Worm (Caenorhabditis elegans) whole organism, early embryonic: ENCODE data around the gene Y42H9AR.1.

Experiments used
- B0310.2 ChIP-seq: sonication (generic microtip); optimal IDR thresholded peaks from 2 replicates; lab custom pipeline; 2016; ENCODE audit warnings: mild to moderate bottlenecking, missing genetic modification characterization, missing compliant biosample characterization
- F13C5.2 ChIP-seq: sonication (generic microtip); optimal IDR thresholded peaks from 2 replicates; lab custom pipeline; 2017; ENCODE audit warnings: mild to moderate bottlenecking, missing genetic modification characterization, inconsistent platforms, missing compliant biosample characterization
- aly-1 ChIP-seq: sonication (generic microtip); optimal IDR thresholded peaks from 2 replicates; lab custom pipeline; 2016; ENCODE audit warnings: missing genetic modification characterization, missing compliant biosample characterization
- ama-1 ChIP-seq: fragments of 150-350 bp; optimal IDR thresholded peaks from 2 replicates; lab custom pipeline; 2014
- ceh-13 ChIP-seq: fragments of 200-800 bp; sonication (Bioruptor generic); optimal IDR thresholded peaks from 2 replicates; lab custom pipeline; 2018; ENCODE audit warnings: mild to moderate bottlenecking, missing genetic modification characterization, missing compliant biosample characterization
- ceh-36 ChIP-seq: sonication (generic microtip); optimal IDR thresholded peaks from 2 replicates; lab custom pipeline; 2016; ENCODE audit warnings: missing genetic modification characterization, inconsistent platforms, missing compliant biosample characterization
- ets-7 ChIP-seq: sonication (generic microtip); optimal IDR thresholded peaks from 2 replicates; lab custom pipeline; 2016; ENCODE audit warnings: missing genotype, missing genetic modification characterization, missing compliant biosample characterization
- flt-1 ChIP-seq: fragments of 200-800 bp; sonication (Bioruptor generic); IDR thresholded peaks from 2 replicates; pipeline ENCODE4 v1.3.6; 2022; ENCODE audit warnings: missing genetic modification characterization, missing compliant biosample characterization
- hmbx-1 ChIP-seq: sonication (generic microtip); optimal IDR thresholded peaks from 2 replicates; lab custom pipeline; 2016; ENCODE audit warnings: mild to moderate bottlenecking, missing genetic modification characterization, missing compliant biosample characterization
- hmg-4 ChIP-seq: fragments of 200-800 bp; sonication (Bioruptor generic); optimal IDR thresholded peaks from 2 replicates; lab custom pipeline; 2018; ENCODE audit warnings: mild to moderate bottlenecking, missing genetic modification characterization, missing compliant biosample characterization
- hnd-1 ChIP-seq: sonication (generic microtip); optimal IDR thresholded peaks from 2 replicates; lab custom pipeline; 2016; ENCODE audit warnings: missing genetic modification characterization, missing compliant biosample characterization
- pes-1 ChIP-seq: fragments of 200-800 bp; sonication (Bioruptor generic); IDR thresholded peaks from 2 replicates; pipeline ENCODE4 v1.3.6; 2022; ENCODE audit warnings: missing genetic modification reagents, missing genetic modification characterization, missing compliant biosample characterization
- scrt-1 ChIP-seq: fragments of 200-800 bp; sonication (Bioruptor generic); IDR thresholded peaks from 2 replicates; pipeline ENCODE4 v1.3.6; 2022; ENCODE audit warnings: missing genetic modification characterization, missing compliant biosample characterization
- sea-1 ChIP-seq: fragments of 200-800 bp; sonication (Bioruptor generic); conservative IDR thresholded peaks from 2 replicates; pipeline ENCODE4 v1.3.6; 2022; ENCODE audit warnings: missing genetic modification characterization, missing compliant biosample characterization
- tbx-11 ChIP-seq: fragments of 200-800 bp; sonication (Bioruptor generic); IDR thresholded peaks from 2 replicates; pipeline ENCODE4 v1.3.6; 2022; ENCODE audit warnings: missing genetic modification characterization, missing compliant biosample characterization
- tbx-37 ChIP-seq: fragments of 200-800 bp; sonication (Bioruptor generic); conservative IDR thresholded peaks from 2 replicates; pipeline ENCODE4 v1.3.6; 2022; ENCODE audit warnings: missing genetic modification reagents, missing genetic modification characterization, missing compliant biosample characterization
- tra-4 ChIP-seq: sonication (generic microtip); optimal IDR thresholded peaks from 2 replicates; lab custom pipeline; 2017; ENCODE audit warnings: missing genetic modification characterization, missing compliant biosample characterization

Y42H9AR.1 gene

DNA sequence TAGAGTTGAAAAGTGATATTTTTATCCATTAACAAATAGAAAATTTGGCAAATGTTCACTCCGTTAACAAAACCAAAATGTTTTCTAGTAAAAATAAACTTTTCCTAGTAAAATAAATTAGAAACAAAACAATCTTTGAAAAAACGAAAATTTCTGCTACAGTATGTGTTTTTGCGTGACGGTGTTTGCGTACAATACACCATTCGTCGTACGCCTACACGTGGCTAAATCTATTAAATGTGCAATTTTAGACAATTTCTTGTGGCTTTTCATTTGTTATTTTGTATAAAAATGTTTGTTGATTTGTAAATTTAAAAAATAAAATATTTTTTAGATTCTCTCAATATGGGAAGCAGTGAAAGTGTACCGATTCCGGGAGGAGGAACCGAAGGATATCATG is at the start of gene Y42H9AR.1:
Gene Y42H9AR.1 (plus strand): TSS at position 233 of the 400 bp plus-strand sequence.
- TF ChIP-seq scrt-1 (GFP tag; lab: Robert Waterston, UW) (no peak), sea-1 (GFP tag; lab: Robert Waterston, UW) (no peak), F13C5.2 (peak; percentile 3), ama-1 (no peak), hmg-4 (GFP tag; lab: Kevin White, UChicago) (no peak), tbx-37 (GFP tag; lab: Robert Waterston, UW) (no peak), hmbx-1 (tag; lab: Kevin White, UChicago) (no peak)

ce11 chrIV:8066598-8066997 is 46.6 kb upstream of the Y42H9AR.1 start:
- TF ChIP-seq hmbx-1 (tag; lab: Kevin White, UChicago) = no peak
- TF ChIP-seq ama-1 = no peak
- no peak for TF ChIP-seq B0310.2 (tag; lab: Kevin White, UChicago)
- no peak for TF ChIP-seq ets-7 (tag; lab: Kevin White, UChicago)
- no peak for TF ChIP-seq tra-4 (tag; lab: Kevin White, UChicago)
- 0 out of 2 replicates have a peak, but pooled peaks have one; percentile 13 for TF ChIP-seq scrt-1 (GFP tag; lab: Robert Waterston, UW)
- TF ChIP-seq ceh-36 (tag; lab: Kevin White, UChicago) = no peak
- TF ChIP-seq ceh-13 = no peak
- peak; percentile 37 for TF ChIP-seq F13C5.2
- no peak for TF ChIP-seq hnd-1
- TF ChIP-seq hmg-4 (GFP tag; lab: Kevin White, UChicago) = peak; percentile 66
- TF ChIP-seq sea-1 (GFP tag; lab: Robert Waterston, UW) = no peak
- TF ChIP-seq pes-1 = no peak
- no peak for TF ChIP-seq flt-1
- peak; percentile 38 for TF ChIP-seq aly-1
- 0 out of 2 replicates have a peak, but pooled peaks have one; percentile 12 for TF ChIP-seq tbx-11 (GFP tag; lab: Robert Waterston, UW)
- peak; percentile 32; the same call in 1 of the 2 replicates for TF ChIP-seq tbx-37 (GFP tag; lab: Robert Waterston, UW)

DNA sequence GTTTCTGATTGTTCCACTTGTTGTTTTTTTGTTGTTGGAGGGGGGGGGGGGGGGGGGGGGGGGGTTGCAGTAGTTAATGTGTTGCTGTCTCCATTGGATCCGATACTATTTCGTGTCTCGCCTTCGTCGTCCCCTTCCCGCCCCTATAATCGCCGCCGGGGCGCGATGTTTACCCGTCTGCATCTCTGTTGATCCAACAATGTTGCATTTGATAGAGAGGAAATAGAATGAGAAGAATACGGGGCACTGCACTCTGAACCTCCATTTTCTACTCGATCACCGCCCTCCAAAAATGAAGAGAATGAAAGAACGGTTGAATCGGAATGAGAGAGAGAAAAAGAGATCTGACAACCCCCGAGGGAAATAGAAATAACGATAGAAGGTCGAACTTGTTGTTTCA is 45.4 kb upstream of the Y42H9AR.1 start:
- TF ChIP-seq ama-1 = no peak
- no peak for TF ChIP-seq ceh-36 (tag; lab: Kevin White, UChicago)
- TF ChIP-seq aly-1 = no peak
- no peak for TF ChIP-seq tbx-37 (GFP tag; lab: Robert Waterston, UW)
- TF ChIP-seq hmg-4 (GFP tag; lab: Kevin White, UChicago) = no peak

DNA sequence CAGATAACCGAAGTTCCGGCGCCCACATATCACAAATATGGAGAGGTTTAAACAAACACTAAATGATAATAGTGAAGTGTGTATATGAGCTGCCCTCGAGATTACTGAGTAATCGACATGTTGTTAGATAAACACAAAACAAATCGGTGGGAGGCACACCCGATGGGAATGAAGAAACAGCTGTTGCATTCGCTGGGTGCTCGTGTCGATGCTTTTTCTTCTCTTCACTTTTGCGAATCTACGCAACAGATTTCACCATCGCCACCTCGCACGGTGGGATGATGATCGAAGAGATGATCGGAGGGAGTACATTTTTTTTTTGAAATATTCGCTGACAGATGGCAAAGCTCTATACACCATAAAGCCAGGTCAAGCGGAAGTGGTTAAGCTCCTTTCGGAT is 44.9 kb upstream of the Y42H9AR.1 start:
- TF ChIP-seq pes-1 (no peak), flt-1 (no peak), ama-1 (no peak), aly-1 (no peak), tra-4 (tag; lab: Kevin White, UChicago) (no peak), scrt-1 (GFP tag; lab: Robert Waterston, UW) (no peak), hmbx-1 (tag; lab: Kevin White, UChicago) (no peak), ceh-36 (tag; lab: Kevin White, UChicago) (no peak)

DNA sequence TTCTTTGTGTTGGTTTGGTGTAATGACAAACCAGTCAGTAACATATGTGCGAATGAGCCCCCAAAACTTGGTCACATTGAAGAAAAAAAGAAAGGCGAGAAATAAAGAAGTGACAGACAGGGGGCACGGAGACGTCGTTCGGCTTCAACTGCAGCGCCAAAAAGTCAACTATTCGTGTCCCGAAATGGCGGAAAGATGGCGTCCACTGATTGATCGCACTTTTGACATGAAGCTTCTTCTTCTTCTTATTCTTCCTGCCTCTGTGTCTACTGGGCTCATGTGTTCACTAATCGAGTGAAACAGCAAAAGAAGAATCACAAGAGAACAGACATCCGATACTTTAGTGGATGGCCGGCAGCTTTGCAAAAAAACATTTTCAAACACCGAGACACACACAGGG is 44.1 kb upstream of the Y42H9AR.1 start:
- TF ChIP-seq tbx-37 (GFP tag; lab: Robert Waterston, UW) = no peak
- TF ChIP-seq hnd-1 = no peak
- TF ChIP-seq scrt-1 (GFP tag; lab: Robert Waterston, UW) = no peak
- no peak for TF ChIP-seq aly-1
- no peak for TF ChIP-seq pes-1
- no peak for TF ChIP-seq ets-7 (tag; lab: Kevin White, UChicago)
- no peak for TF ChIP-seq hmg-4 (GFP tag; lab: Kevin White, UChicago)
- TF ChIP-seq tbx-11 (GFP tag; lab: Robert Waterston, UW) = no peak
- no peak for TF ChIP-seq ceh-13
- no peak for TF ChIP-seq tra-4 (tag; lab: Kevin White, UChicago)
- TF ChIP-seq F13C5.2 = no peak
- no peak for TF ChIP-seq B0310.2 (tag; lab: Kevin White, UChicago)

- TF ChIP-seq aly-1 (no peak), ceh-36 (tag; lab: Kevin White, UChicago) (no peak), pes-1 (no peak), scrt-1 (GFP tag; lab: Robert Waterston, UW) (no peak), flt-1 (0 out of 2 replicates have a peak, but pooled peaks have one; percentile 16), ets-7 (tag; lab: Kevin White, UChicago) (no peak)
Observed at ce11 chrIV:8070299-8070698, 42.9 kb upstream of the Y42H9AR.1 start.

ce11 chrIV:8070934-8071333 is 42.3 kb upstream of the Y42H9AR.1 start:
- TF ChIP-seq tbx-37 (GFP tag; lab: Robert Waterston, UW) (no peak), tra-4 (tag; lab: Kevin White, UChicago) (no peak), ceh-36 (tag; lab: Kevin White, UChicago) (no peak), B0310.2 (tag; lab: Kevin White, UChicago) (no peak), hmg-4 (GFP tag; lab: Kevin White, UChicago) (no peak), pes-1 (no peak), sea-1 (GFP tag; lab: Robert Waterston, UW) (no peak), scrt-1 (GFP tag; lab: Robert Waterston, UW) (no peak), F13C5.2 (no peak), ets-7 (tag; lab: Kevin White, UChicago) (no peak)

DNA sequence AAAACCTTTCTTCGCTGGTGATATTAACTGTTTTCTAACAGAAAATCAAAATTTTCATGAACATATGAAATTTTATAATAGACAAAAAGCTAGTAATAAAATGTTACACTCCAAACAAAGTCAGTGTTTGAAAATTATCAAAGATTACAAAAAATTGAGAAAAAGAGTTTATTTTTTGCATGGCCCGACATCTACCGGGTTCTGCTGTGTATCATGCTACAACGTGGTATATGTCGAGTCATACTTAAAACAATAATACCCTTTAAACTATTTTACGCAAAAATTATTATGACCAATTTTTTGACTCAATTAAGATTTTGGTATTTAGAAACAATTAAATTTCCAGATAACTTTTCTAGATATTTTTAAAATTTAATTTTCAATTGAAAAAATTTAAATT is 37.7 kb upstream of the Y42H9AR.1 start:
- no peak for TF ChIP-seq tbx-37 (GFP tag; lab: Robert Waterston, UW)
- no peak for TF ChIP-seq flt-1
- TF ChIP-seq tra-4 (tag; lab: Kevin White, UChicago) = no peak
- no peak for TF ChIP-seq ceh-13
- TF ChIP-seq ceh-36 (tag; lab: Kevin White, UChicago) = no peak
- TF ChIP-seq pes-1 = no peak
- TF ChIP-seq F13C5.2 = no peak
- no peak for TF ChIP-seq aly-1
- no peak for TF ChIP-seq sea-1 (GFP tag; lab: Robert Waterston, UW)
- TF ChIP-seq hmbx-1 (tag; lab: Kevin White, UChicago) = no peak
- no peak for TF ChIP-seq hmg-4 (GFP tag; lab: Kevin White, UChicago)
- no peak for TF ChIP-seq ets-7 (tag; lab: Kevin White, UChicago)
- no peak for TF ChIP-seq tbx-11 (GFP tag; lab: Robert Waterston, UW)
- TF ChIP-seq hnd-1 = no peak
- no peak for TF ChIP-seq scrt-1 (GFP tag; lab: Robert Waterston, UW)
- TF ChIP-seq ama-1 = no peak
- no peak for TF ChIP-seq B0310.2 (tag; lab: Kevin White, UChicago)
